Worm (Caenorhabditis elegans): ENCODE measurements around the gene spas-1.

spas-1 gene

ce11 chrV:9175218-9175837 lies at the start of gene spas-1:
TSS of gene spas-1 (plus strand) at chrV:9175789.
- TF ChIP-seq him-1 (tag; optimal IDR thresholded peaks at IDR 0.05), result no peak
- TF ChIP-seq dao-5 (tag; optimal IDR thresholded peaks at IDR 0.05), result no peak
- TF ChIP-seq W03F9.2 (tag; optimal IDR thresholded peaks at IDR 0.05), result peak; percentile 92

ce11 chrV:9126316-9126715 lies 49.3 kb upstream of the spas-1 start, which contains the start of gene F21C10.4:
TSS of gene F21C10.4 (plus strand) at chrV:9126616.
- no peak for TF ChIP-seq dao-5 (tag; optimal IDR thresholded peaks at IDR 0.05)
- TF ChIP-seq W03F9.2 (tag; optimal IDR thresholded peaks at IDR 0.05), result no peak
- no peak for TF ChIP-seq him-1 (tag; optimal IDR thresholded peaks at IDR 0.05)

- no peak for TF ChIP-seq him-1 (tag; optimal IDR thresholded peaks at IDR 0.05)
- no peak for TF ChIP-seq W03F9.2 (tag; optimal IDR thresholded peaks at IDR 0.05)
- no peak for TF ChIP-seq dao-5 (tag; optimal IDR thresholded peaks at IDR 0.05)
These were observed 47.8 kb upstream of the spas-1 start, which contains the start of gene F21C10.3 for ce11 chrV:9127773-9128172. TSS of gene F21C10.3 (plus strand) at chrV:9128073.

DNA sequence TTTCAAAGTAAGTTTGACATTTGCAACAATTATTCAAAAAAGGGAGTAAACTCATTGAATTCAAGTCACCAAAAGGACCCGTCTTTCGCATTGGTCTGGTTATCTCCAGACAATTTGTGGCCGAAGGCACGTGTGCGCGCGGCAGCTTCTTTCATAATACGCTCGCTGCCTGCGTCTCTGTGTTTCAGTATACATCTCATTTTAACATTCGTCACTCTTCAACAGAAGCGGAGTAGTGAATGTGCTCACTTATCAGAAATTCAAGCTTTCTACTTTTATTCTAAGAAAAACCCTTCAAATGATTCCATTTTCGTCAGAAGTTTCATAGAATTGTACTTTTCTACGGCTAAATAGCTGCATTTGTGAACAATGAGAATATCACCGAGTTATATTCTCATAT lies 47.0 kb upstream of the spas-1 start:
- TF ChIP-seq W03F9.2 (tag; optimal IDR thresholded peaks at IDR 0.05) (no peak), him-1 (tag; optimal IDR thresholded peaks at IDR 0.05) (peak; percentile 36)

DNA sequence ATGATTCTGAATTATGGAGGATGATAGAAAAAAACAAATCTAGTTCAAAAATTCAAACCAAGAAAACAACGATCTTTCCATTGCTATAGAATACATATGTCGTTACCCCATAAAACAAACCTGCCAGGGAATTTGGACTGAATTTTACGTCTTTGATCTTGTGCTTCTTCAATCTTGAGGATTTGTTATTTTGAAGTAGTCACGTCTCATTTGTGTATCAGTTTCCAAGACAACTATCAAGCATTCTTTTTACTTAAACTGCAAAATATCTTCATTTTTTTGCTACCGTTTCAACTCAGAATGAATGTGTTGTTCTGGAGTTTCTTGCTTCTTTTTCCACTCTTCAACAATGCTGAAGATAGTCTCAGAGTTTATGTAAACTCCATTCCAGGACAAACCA lies 44.8 kb upstream of the spas-1 start, which contains the start of gene F21C10.19:
TSS of gene F21C10.19 (plus strand) at position 301 of the 400 bp plus-strand sequence.
- no peak for TF ChIP-seq dao-5 (tag; optimal IDR thresholded peaks at IDR 0.05)
- no peak for TF ChIP-seq W03F9.2 (tag; optimal IDR thresholded peaks at IDR 0.05)
- no peak for TF ChIP-seq him-1 (tag; optimal IDR thresholded peaks at IDR 0.05)

DNA sequence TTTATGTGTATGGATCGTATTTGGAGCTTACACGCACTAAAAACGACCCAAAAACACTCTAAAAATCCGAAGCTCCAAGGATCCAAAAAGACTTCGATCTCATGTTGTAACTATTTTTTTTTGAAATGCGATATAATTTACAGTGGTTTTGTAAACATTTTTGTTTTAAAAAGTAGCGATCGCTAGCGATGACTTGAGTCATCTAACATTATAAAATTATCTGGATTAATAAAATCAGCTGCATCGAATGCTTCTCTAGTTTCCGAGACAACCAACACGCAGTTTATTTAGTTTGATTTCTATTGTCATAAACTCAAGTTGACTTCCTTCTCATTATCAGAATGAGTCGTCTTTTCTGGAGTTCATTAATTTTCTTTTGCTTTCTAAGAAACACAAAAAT lies 43.5 kb upstream of the spas-1 start, which contains the start of gene F21C10.1:
TSS of gene F21C10.1 (plus strand) at position 301 of the 400 bp plus-strand sequence.
- TF ChIP-seq dao-5 (tag; optimal IDR thresholded peaks at IDR 0.05), result no peak
- no peak for TF ChIP-seq him-1 (tag; optimal IDR thresholded peaks at IDR 0.05)
- no peak for TF ChIP-seq W03F9.2 (tag; optimal IDR thresholded peaks at IDR 0.05)

DNA sequence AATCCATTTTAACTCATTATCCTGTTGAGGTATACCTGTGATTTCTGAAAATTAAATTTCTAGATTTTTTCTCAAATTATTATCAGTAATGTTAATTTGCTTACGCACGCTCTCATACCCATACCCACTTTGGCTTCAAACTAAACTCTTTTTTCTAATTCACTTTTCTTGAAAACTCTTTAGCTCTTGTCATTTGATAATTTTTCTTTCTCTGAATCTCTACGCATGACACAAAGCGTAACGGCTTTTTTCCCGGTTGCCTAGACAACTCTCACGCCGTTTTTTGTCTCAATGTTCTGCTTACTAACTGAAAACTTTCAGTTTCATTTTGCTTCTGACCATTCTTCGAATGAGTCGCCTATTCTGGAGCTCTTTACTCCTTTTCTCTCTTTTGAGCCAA lies 41.6 kb upstream of the spas-1 start, which contains the start of gene B0222.1:
TSS of gene B0222.1 (plus strand) at position 306 of the 400 bp plus-strand sequence.
- TF ChIP-seq dao-5 (tag; optimal IDR thresholded peaks at IDR 0.05) (no peak), him-1 (tag; optimal IDR thresholded peaks at IDR 0.05) (no peak), W03F9.2 (tag; optimal IDR thresholded peaks at IDR 0.05) (no peak)

DNA sequence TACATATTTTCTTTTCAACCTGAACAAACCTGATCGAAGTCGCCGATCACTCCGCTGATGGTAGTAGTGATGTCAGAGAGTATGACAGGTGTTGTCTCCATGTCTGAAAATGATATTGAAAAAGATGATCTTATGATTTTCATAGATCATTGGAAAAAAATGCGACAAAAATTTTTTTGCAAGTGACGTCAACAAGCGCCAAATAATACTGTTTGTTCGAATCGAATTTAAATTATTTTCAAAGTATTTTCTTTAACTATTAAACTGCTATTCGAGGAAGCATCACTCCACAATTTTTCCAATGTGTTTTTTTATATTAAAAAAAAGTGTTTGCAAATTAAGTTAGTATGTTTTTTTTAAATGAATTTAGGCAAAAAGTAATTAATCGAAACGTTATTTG lies 38.0 kb upstream of the spas-1 start, which contains the start of gene pitr-2:
TSS of gene pitr-2 (minus strand) at position 101 of the 400 bp plus-strand sequence.
- no peak for TF ChIP-seq him-1 (tag; optimal IDR thresholded peaks at IDR 0.05)

ce11 chrV:9141297-9141696 lies 34.3 kb upstream of the spas-1 start, which contains the start of gene pitr-3:
TSS of gene pitr-3 (minus strand) at chrV:9141397.
- TF ChIP-seq dao-5 (tag; optimal IDR thresholded peaks at IDR 0.05), result no peak

ce11 chrV:9143896-9144295 lies 31.7 kb upstream of the spas-1 start:
- TF ChIP-seq dao-5 (tag; optimal IDR thresholded peaks at IDR 0.05) (no peak), him-1 (tag; optimal IDR thresholded peaks at IDR 0.05) (no peak), W03F9.2 (tag; optimal IDR thresholded peaks at IDR 0.05) (no peak)

- TF ChIP-seq dao-5 (tag; optimal IDR thresholded peaks at IDR 0.05) (no peak), W03F9.2 (tag; optimal IDR thresholded peaks at IDR 0.05) (no peak), him-1 (tag; optimal IDR thresholded peaks at IDR 0.05) (no peak)
These were observed 29.4 kb upstream of the spas-1 start for ce11 chrV:9146196-9146595.

DNA sequence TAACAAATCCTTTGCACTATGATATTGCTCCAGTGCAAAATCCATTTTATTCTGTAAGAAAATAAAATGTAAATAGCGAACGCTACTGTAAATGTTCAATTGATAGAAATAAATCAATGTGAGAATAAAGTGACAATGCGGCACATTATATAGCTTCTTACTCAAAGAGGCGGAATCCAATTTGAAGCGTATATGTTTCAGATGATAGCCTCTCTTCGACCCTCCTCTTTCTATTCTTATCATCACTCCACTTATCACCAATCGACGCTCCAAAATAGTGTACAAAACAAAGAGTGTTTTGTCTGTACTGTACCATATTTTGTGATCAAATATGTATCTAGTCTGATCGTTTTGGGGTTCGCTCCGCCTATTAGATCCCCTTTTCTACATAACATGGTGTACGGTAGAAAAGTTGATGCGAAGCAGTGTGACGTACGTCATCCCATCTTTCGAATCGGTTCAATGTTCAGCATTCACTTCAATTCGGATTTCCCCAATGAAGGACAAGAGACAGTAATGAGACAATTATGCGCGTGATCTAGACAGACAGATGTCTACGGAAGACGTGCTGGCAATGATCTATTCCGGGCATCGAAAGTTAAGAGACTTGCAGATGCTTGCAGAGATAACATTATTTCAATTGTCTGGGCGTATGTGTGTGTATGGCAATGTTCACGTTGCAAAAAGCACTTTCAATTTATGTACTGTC lies 28.6 kb upstream of the spas-1 start, which contains the start of gene spl-2:
TSS of gene spl-2 (minus strand) at position 51 of the 709 bp plus-strand sequence.
- no peak for TF ChIP-seq him-1 (tag; optimal IDR thresholded peaks at IDR 0.05)
- no peak for TF ChIP-seq W03F9.2 (tag; optimal IDR thresholded peaks at IDR 0.05)
- no peak for TF ChIP-seq dao-5 (tag; optimal IDR thresholded peaks at IDR 0.05)

DNA sequence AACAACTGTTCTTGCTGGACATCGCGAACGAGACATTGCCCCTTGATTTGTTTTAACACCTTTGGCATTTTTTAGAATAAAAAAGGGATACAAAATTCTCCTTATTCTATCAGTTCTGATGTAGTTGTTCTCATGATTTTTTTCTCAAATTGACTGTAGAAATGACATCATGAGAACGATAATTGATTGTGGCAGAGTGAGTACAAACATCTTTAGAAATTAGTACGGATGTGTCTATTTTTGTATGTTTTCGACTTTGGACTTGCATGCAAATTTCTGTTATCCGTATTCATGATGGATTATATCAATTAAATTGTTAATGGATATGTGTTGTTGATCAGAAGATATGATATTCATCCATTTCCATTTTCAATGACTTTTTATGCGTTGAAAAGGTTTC lies 27.4 kb upstream of the spas-1 start:
- TF ChIP-seq him-1 (tag; optimal IDR thresholded peaks at IDR 0.05) (no peak), dao-5 (tag; optimal IDR thresholded peaks at IDR 0.05) (no peak), W03F9.2 (tag; optimal IDR thresholded peaks at IDR 0.05) (no peak)

ce11 chrV:9152339-9152738 lies 23.2 kb upstream of the spas-1 start:
- no peak for TF ChIP-seq him-1 (tag; optimal IDR thresholded peaks at IDR 0.05)
- TF ChIP-seq W03F9.2 (tag; optimal IDR thresholded peaks at IDR 0.05), result no peak
- TF ChIP-seq dao-5 (tag; optimal IDR thresholded peaks at IDR 0.05), result no peak
